Worm (Caenorhabditis elegans) whole organism, L3 larva: ENCODE results near the gene H35B03.1.

ENCODE experiments used
- ceh-9 ChIP-seq: sonication (generic microtip); optimal IDR thresholded peaks from 2 replicates; lab custom pipeline; 2018; ENCODE audit warnings: missing biosample characterization, missing genetic modification characterization
- fkh-10 ChIP-seq: sonication (generic microtip); optimal IDR thresholded peaks from 2 replicates; lab custom pipeline; 2017; ENCODE audit warnings: missing biosample characterization, missing genetic modification reagents, missing genetic modification characterization

ce11 chrIV:5744114-5744513 lies 18.7 kb downstream of the H35B03.1 start, which contains the start of gene C45E5.1:
- no peak for TF ChIP-seq ceh-9 (tag; lab: Kevin White, UChicago)
- TF ChIP-seq fkh-10 (GFP tag; lab: Kevin White, UChicago): no peak
